Fruit fly (Drosophila melanogaster) Kc167 (cell line): ENCODE results near the gene mRpS22.

ENCODE experiments used
- Myc ChIP-seq: fragments of >200 bp; optimal IDR thresholded peaks from 2 replicates; lab custom pipeline; 2017; ENCODE audit warnings: missing external identifiers
- h ChIP-seq: fragments of >200 bp; optimal IDR thresholded peaks from 3 replicates; lab custom pipeline; 2018; ENCODE audit warnings: missing external identifiers
- insv ChIP-seq: fragments of >200 bp; optimal IDR thresholded peaks from 3 replicates; lab custom pipeline; 2018; ENCODE audit warnings: missing external identifiers
- psq ChIP-seq: fragments of >200 bp; optimal IDR thresholded peaks from 2 replicates; lab custom pipeline; 2017; ENCODE audit warnings: missing external identifiers

- TF ChIP-seq Myc (lab: Kevin White, UChicago) (no peak), psq (no peak), h (lab: Kevin White, UChicago) (no peak), insv (lab: Kevin White, UChicago) (no peak)
Measured at dm6 chr3R:27919385-27919789, 2.7 kb downstream of the mRpS22 start, which contains the start of gene Boh1.
